Worm (Caenorhabditis elegans) whole organism, L4 larva: ENCODE data around the gene F40G9.12.
A peak's percentile ranks its signal among the peaks of the same experiment; 100 is the strongest.

ENCODE experiments used
- F26F4.8 ChIP-seq: fragments of 200-800 bp; sonication (Bioruptor generic); conservative IDR thresholded peaks from 2 replicates; pipeline ENCODE4 v1.3.6; 2022; ENCODE audit warnings: missing genetic modification characterization, missing compliant biosample characterization
- F44E2.7 ChIP-seq: fragments of 200-800 bp; sonication (Bioruptor generic); IDR thresholded peaks from 2 replicates; pipeline ENCODE4 v2.1.2; 2022; ENCODE audit warnings: missing genetic modification characterization, missing compliant biosample characterization
- R02D3.7 ChIP-seq: fragments of 150-350 bp; sonication (generic microtip); optimal IDR thresholded peaks from 3 replicates; lab custom pipeline; 2014; ENCODE audit warnings: missing biosample characterization, missing genetic modification characterization
- T20F7.1 ChIP-seq: fragments of 200-800 bp; sonication (Bioruptor generic); optimal IDR thresholded peaks from 2 replicates; lab custom pipeline; 2018; ENCODE audit warnings: mild to moderate bottlenecking, missing genetic modification characterization, missing compliant biosample characterization
- Y5F2A.4 ChIP-seq: fragments of 200-800 bp; sonication (Bioruptor generic); optimal IDR thresholded peaks from 2 replicates; lab custom pipeline; 2018; ENCODE audit warnings: mild to moderate bottlenecking, missing genetic modification characterization, missing compliant biosample characterization
- aha-1 ChIP-seq: fragments of 150-350 bp; peaks from one replicate; lab custom pipeline; 2014; ENCODE audit warnings: missing biosample characterization, missing genetic modification characterization
- aly-2 ChIP-seq: sonication (generic microtip); optimal IDR thresholded peaks from 2 replicates; lab custom pipeline; 2018; ENCODE audit warnings: missing biosample characterization, missing genetic modification characterization
- arid-1 ChIP-seq: fragments of 200-800 bp; sonication (Bioruptor generic); conservative IDR thresholded peaks from 2 replicates; pipeline ENCODE4 v1.3.6; 2022; ENCODE audit warnings: missing genetic modification reagents, missing genetic modification characterization, missing compliant biosample characterization
- ceh-32 ChIP-seq: sonication (generic microtip); optimal IDR thresholded peaks from 2 replicates; lab custom pipeline; 2016; ENCODE audit warnings: mild to moderate bottlenecking, missing genetic modification characterization, missing compliant biosample characterization; ENCODE audit not compliant: poor library complexity
- daf-12 ChIP-seq: fragments of 150-350 bp; optimal IDR thresholded peaks from 2 replicates; lab custom pipeline; 2014; ENCODE audit warnings: missing biosample characterization, missing genetic modification reagents, missing genetic modification characterization
- hlh-30 ChIP-seq: sonication (generic microtip); optimal IDR thresholded peaks from 2 replicates; lab custom pipeline; 2017; ENCODE audit warnings: antibody characterized with exemption, mild to moderate bottlenecking, missing genetic modification characterization, missing compliant biosample characterization; ENCODE audit not compliant: insufficient read depth
- lin-1 ChIP-seq: fragments of 200-800 bp; sonication (Bioruptor generic); IDR thresholded peaks from 2 replicates; pipeline ENCODE4 v1.3.6; 2022; ENCODE audit warnings: missing genetic modification reagents, missing genetic modification characterization, missing compliant biosample characterization
- lin-15B ChIP-seq: fragments of 150-350 bp; sonication (generic microtip); optimal IDR thresholded peaks from 3 replicates; lab custom pipeline; 2014; ENCODE audit warnings: missing biosample characterization, missing genetic modification characterization
- lin-38 ChIP-seq: fragments of 200-800 bp; sonication (Bioruptor generic); IDR thresholded peaks from 2 replicates; pipeline ENCODE4 v1.3.6; 2022; ENCODE audit warnings: missing genetic modification reagents, missing genetic modification characterization, missing compliant biosample characterization
- mep-1 ChIP-seq: fragments of 150-350 bp; sonication (generic microtip); optimal IDR thresholded peaks from 3 replicates; lab custom pipeline; 2014; ENCODE audit warnings: missing biosample characterization, missing genetic modification characterization
- mxl-3 ChIP-seq: fragments of 200-800 bp; sonication (Bioruptor generic); optimal IDR thresholded peaks from 2 replicates; lab custom pipeline; 2018; ENCODE audit warnings: mild to moderate bottlenecking, missing genetic modification characterization, missing compliant biosample characterization
- nhr-111 ChIP-seq: fragments of 200-800 bp; sonication (Bioruptor generic); optimal IDR thresholded peaks from 2 replicates; lab custom pipeline; 2018; ENCODE audit warnings: mild to moderate bottlenecking, missing genetic modification characterization, missing compliant biosample characterization
- nhr-76 ChIP-seq: fragments of 150-350 bp; optimal IDR thresholded peaks from 2 replicates; lab custom pipeline; 2014; ENCODE audit warnings: missing biosample characterization, missing genetic modification characterization
- pqm-1 ChIP-seq: sonication (generic microtip); optimal IDR thresholded peaks from 2 replicates; lab custom pipeline; 2017; ENCODE audit warnings: missing biosample characterization, missing genetic modification characterization
- set-16 ChIP-seq: fragments of 200-800 bp; sonication (Bioruptor generic); IDR thresholded peaks from 2 replicates; pipeline ENCODE4 v1.3.6; 2022; ENCODE audit warnings: missing genetic modification reagents, missing genetic modification characterization, missing compliant biosample characterization
- unc-62 ChIP-seq, 3 experiments: fragments of 150-350 bp in 1 of 3; sonication (generic microtip); optimal IDR thresholded peaks in 2 of 3; peaks in 1 of 3; 1 replicate in 1 of 3; 2 replicates in 2 of 3; lab custom pipeline; 2014 to 2017; ENCODE audit warnings: missing biosample characterization in 3 of 3, missing genetic modification characterization in 3 of 3, missing genetic modification reagents in 3 of 3, missing genotype in 1 of 3
- zip-2 ChIP-seq: fragments of 150-350 bp; optimal IDR thresholded peaks from 2 replicates; lab custom pipeline; 2014; ENCODE audit warnings: missing biosample characterization, missing genetic modification characterization
- ztf-7 ChIP-seq: fragments of 150-350 bp; optimal IDR thresholded peaks from 2 replicates; lab custom pipeline; 2014; ENCODE audit warnings: missing biosample characterization, missing genetic modification characterization

The F40G9.12 gene

DNA sequence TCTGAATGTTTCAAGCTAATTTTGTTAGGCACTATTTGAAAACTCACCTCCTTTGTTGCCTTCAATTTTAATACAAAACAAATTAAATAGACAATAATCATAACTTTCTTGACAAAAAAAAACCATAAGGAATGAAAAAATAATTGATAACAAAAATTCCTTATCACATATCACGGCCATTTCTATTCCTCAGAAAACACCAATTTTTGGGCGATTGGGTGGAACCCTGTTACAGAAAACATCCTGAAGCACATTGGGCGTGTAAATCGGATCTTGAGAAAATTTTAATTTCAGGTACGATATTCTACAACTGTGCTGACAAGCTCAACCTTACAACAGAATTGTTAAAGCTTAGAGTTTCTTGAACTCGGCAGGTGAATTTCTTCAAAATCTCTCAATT, 6.9 kb upstream of the F40G9.12 start, which contains the start of gene F40G9.8:
F40G9.8 (minus strand) TSS at position 101 of the 400 bp plus-strand sequence.
- TF ChIP-seq daf-12 (no peak), R02D3.7 (tag; lab: Kevin White, UChicago) (no peak)
- TF ChIP-seq, all 104 proteins: peak for 0

- TF ChIP-seq aha-1 (tag; lab: Kevin White, UChicago) = peak; percentile 85
- no peak for TF ChIP-seq hlh-30
These were observed 6.3 kb upstream of the F40G9.12 start, which contains the start of gene F40G9.7 for ce11 chrIII:165390-165789. TSS of gene F40G9.7 (plus strand) at chrIII:165690.

- peak; percentile 88 for TF ChIP-seq set-16
These were observed 3.3 kb upstream of the F40G9.12 start for ce11 chrIII:168376-168775.

DNA sequence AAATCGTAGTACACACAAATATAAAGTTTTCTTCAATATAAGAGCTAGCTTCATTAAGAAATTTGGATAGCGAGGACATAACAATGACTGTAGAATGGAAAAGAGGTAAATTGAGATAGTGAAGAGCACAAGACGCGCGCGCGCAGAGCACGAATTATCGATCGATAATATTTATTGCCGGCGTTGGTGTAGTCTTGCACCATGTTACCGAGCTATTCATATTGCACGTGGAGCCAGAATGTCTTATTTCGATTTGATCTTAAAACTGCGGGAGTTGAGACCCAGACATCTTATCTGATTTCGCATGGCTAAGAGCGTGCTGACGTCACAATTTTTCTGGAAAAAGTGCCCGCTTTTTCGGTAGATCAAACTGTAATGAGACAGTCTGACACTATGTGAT, 2.2 kb upstream of the F40G9.12 start, which contains the start of gene F40G9.18:
F40G9.18 (minus strand) TSS at position 101 of the 400 bp plus-strand sequence.
- TF ChIP-seq mxl-3 (no peak), unc-62 (GFP tag; optimal IDR thresholded peaks at IDR 0.05 in 1 of 2; lab: Kevin White, UChicago) (peak in 1 of 2 experiments; percentile 87), unc-62 (tag; optimal IDR thresholded peaks at IDR 0.05; lab: Kevin White, UChicago) (no peak), ceh-32 (tag; lab: Kevin White, UChicago) (no peak)
- TF ChIP-seq, all 104 proteins: peak for 1

DNA sequence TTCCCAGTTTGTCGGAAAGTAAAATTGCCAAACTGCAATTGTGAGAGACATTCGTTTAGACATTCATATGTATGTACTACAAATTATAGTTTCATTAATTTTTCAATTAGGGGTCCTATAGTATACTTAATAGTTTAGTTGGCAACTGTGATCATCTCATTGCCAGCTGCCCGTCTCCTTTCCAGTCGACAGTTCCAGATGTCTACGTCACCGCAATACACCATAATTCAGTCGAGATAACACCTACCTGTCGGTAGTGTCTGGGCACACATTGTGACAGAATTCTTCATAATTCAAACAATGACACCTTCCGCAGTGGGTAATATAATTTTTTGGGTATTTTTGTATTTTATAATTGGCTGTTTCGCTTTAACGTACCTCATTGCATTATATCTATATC, 1.9 kb downstream of the F40G9.12 start, which contains the start of gene F40G9.19:
F40G9.19 (plus strand) TSS at position 301 of the 400 bp plus-strand sequence.
- TF ChIP-seq F44E2.7 (GFP tag; lab: Robert Waterston, UW) (no peak), zip-2 (tag; lab: Kevin White, UChicago) (no peak), ztf-7 (tag; lab: Kevin White, UChicago) (no peak), mep-1 (tag; lab: Kevin White, UChicago) (no peak), aha-1 (tag; lab: Kevin White, UChicago) (peak; percentile 31)
- TF ChIP-seq, all 104 proteins: peak for 1

DNA sequence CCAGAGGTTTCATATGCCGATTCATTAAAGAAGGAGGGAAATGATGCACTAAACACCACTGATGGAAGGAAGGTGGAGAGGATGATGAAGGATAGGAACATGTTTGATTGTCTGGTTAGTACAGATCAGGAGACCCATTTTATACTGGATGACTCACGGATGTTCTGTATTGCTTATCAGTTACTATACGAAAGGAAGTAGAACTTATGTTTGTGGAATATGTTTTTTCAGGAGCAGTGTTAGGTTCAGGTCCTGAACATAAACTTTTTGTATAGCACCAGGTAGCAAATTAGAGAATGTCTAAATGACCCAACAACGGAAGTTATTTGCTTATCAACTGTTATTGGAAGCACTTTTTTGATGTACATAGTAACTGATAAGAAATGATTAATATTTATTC, 4.1 kb downstream of the F40G9.12 start, which contains the start of gene clec-148:
clec-148 (minus strand) TSS at position 101 of the 400 bp plus-strand sequence.
- TF ChIP-seq unc-62 (GFP tag; optimal IDR thresholded peaks at IDR 0.05 in 1 of 2; lab: Kevin White, UChicago) (peak in 1 of 2 experiments; percentile 66), unc-62 (tag; optimal IDR thresholded peaks at IDR 0.05; lab: Kevin White, UChicago) (no peak), nhr-111 (GFP tag; lab: Kevin White, UChicago) (no peak), pqm-1 (tag; lab: Kevin White, UChicago) (peak; percentile 18)

DNA sequence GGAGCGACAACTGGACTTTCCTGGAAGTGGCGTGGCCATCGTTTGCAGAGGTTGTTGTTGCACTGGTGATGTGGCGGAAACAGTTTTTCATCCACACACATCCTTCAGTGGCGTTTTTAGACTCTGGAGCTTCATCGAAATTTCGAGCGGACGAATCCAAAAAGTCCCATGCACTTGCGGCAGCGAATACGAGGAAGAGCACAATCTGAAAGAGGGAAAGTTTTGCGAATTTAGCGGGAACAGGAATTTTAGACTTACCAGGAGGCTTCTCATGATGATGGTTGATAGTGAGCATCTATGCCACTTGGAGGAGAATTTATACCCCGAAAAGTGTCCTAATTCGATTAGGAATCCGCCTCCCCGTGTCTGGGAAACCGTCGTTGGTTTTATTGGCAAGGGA, 6.1 kb downstream of the F40G9.12 start, which contains the start of gene F40G9.14:
F40G9.14 (minus strand) TSS at position 101 of the 400 bp plus-strand sequence.
- TF ChIP-seq lin-1 (GFP tag; lab: Robert Waterston, UW) (no peak), aha-1 (tag; lab: Kevin White, UChicago) (peak; percentile 83), lin-15B (tag; lab: Kevin White, UChicago) (no peak)
- TF ChIP-seq, all 104 proteins: peak for 1

DNA sequence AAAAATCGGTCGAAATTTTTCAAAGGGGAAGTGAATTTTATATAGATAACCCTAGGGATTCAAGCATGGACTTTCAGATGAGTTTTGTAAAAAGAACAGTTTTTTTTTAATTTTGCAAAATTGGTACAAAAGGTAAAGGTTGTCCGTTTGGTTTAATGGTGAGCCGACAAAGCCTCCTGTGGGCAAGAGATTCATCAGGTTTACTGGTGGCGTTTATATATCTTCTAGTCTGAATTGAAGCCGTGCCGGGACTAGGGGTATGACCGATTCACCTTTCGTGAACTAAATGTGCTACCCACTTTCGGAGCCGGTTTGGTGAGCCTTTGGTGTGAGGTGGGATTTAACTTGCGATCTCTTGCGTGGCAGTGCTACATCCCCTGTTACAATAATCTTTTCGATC, 6.5 kb downstream of the F40G9.12 start:
- TF ChIP-seq F26F4.8 (GFP tag; lab: Robert Waterston, UW) (0 out of 2 replicates have a peak, but pooled peaks have one; percentile 30), aly-2 (tag; lab: Kevin White, UChicago) (no peak), lin-38 (GFP tag; lab: Robert Waterston, UW) (no peak)

DNA sequence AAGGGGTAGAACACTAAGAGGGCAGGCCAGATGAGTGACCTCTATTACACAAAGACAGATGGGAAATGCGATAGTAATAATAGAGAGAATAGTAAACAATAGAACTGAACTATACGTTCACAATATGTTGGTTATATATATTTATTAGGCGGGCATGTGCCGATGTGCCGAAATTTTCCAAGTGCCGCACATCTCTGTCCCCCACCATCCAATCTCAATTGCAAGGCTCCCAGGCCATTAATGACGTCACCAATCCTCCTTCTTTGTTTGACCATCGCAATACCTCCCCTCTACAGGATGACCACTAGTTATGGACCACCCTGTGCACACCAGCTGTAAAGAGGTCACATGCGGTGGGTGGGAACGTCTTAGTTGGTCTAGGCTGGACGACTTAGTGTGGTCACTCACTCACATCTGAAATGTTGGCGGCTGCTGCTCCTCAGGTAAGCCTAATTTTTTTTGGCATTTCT, 7.5 kb downstream of the F40G9.12 start, which contains the start of gene F40G9.6:
F40G9.6 (plus strand) TSS at position 420 of the 470 bp plus-strand sequence.
- no peak for TF ChIP-seq arid-1 (GFP tag; lab: Robert Waterston, UW)
- no peak for TF ChIP-seq T20F7.1 (GFP tag; lab: Kevin White, UChicago)
- TF ChIP-seq R02D3.7 (tag; lab: Kevin White, UChicago) = no peak
- no peak for TF ChIP-seq pqm-1 (tag; lab: Kevin White, UChicago)
- no peak for TF ChIP-seq nhr-76 (tag; lab: Kevin White, UChicago)
- TF ChIP-seq ceh-32 (tag; lab: Kevin White, UChicago) = no peak
- TF ChIP-seq Y5F2A.4 (GFP tag; lab: Kevin White, UChicago) = no peak
